Fruit fly (Drosophila melanogaster) whole organism, embryonic: ENCODE data around the gene crm.

Experiments used
- CG11093 ChIP-seq: fragments of 200-800 bp; sonication (Bioruptor generic); IDR thresholded peaks from 3 replicates; pipeline ENCODE4 v1.3.6; 2022; ENCODE audit warnings: missing biosample characterization, missing genetic modification characterization
- CG11696 ChIP-seq: fragments of 200-800 bp; sonication (Bioruptor generic); IDR thresholded peaks from 2 replicates; pipeline ENCODE4 v1.3.6; 2022; ENCODE audit warnings: missing biosample characterization, missing genetic modification characterization
- CG17612 ChIP-seq: fragments of 200-800 bp; sonication (Bioruptor generic); IDR thresholded peaks from 2 replicates; pipeline ENCODE4 v1.3.6; 2022; ENCODE audit warnings: missing biosample characterization, missing genetic modification characterization
- Dip2 ChIP-seq: fragments of 200-800 bp; sonication (Bioruptor generic); IDR thresholded peaks from 2 replicates; pipeline ENCODE4 v1.3.6; 2022; ENCODE audit warnings: missing biosample characterization, missing genetic modification characterization
- Dll ChIP-seq: fragments of 200-800 bp; sonication (Bioruptor generic); IDR thresholded peaks from 4 replicates; pipeline ENCODE4 v1.3.6; 2022; ENCODE audit warnings: missing biosample characterization, missing genetic modification characterization; ENCODE audit not compliant: partially characterized antibody
- Kr ChIP-seq: fragments of 200-800 bp; sonication (Bioruptor generic); optimal IDR thresholded peaks from 2 replicates; lab custom pipeline; 2017; ENCODE audit warnings: missing biosample characterization, mild to moderate bottlenecking, missing genetic modification characterization
- Sox102F ChIP-seq: fragments of 200-800 bp; sonication (Bioruptor generic); optimal IDR thresholded peaks from 2 replicates; lab custom pipeline; 2018; ENCODE audit warnings: missing biosample characterization, mild to moderate bottlenecking, missing genetic modification characterization, moderate library complexity
- dimm ChIP-seq: fragments of 200-800 bp; sonication (Bioruptor generic); IDR thresholded peaks from 2 replicates; pipeline ENCODE4 v1.3.6; 2022; ENCODE audit warnings: missing biosample characterization, missing genetic modification characterization
- dpn ChIP-seq, 2 experiments: fragments of 200-800 bp; sonication (Bioruptor generic); optimal IDR thresholded peaks; 3 replicates each; lab custom pipeline; 2016; ENCODE audit warnings: missing biosample characterization in 2 of 2, missing genetic modification characterization in 2 of 2
- h ChIP-seq: fragments of >200 bp; optimal IDR thresholded peaks from 2 replicates; lab custom pipeline; 2017
- tin ChIP-seq: fragments of 200-800 bp; sonication (Bioruptor generic); optimal IDR thresholded peaks from 3 replicates; lab custom pipeline; 2016; ENCODE audit warnings: missing biosample characterization, missing genetic modification characterization

- TF ChIP-seq Sox102F (GFP tag; lab: Kevin White, UChicago): peak; percentile 100
- TF ChIP-seq CG11093 (GFP tag; lab: Robert Waterston, UW): peak; percentile 100
- peak; percentile 100 for TF ChIP-seq CG17612
- TF ChIP-seq CG11696 (GFP tag; lab: Robert Waterston, UW): peak; percentile 100
- peak; percentile 100 for TF ChIP-seq dpn (GFP tag; optimal IDR thresholded peaks at IDR 0.05; lab: Kevin White, UChicago)
- no peak for TF ChIP-seq h (lab: Kevin White, UChicago)
- 0 out of 4 replicates have a peak, but pooled peaks have one; percentile 24 for TF ChIP-seq Dll (GFP tag; lab: Robert Waterston, UW)
- TF ChIP-seq dimm: peak; percentile 100
- peak; percentile 100 for TF ChIP-seq tin
- peak; percentile 96 for TF ChIP-seq Kr (GFP tag; lab: Kevin White, UChicago)
- TF ChIP-seq Dip2: peak; percentile 88
Measured at dm6 chrX:2703693-2704092, 34.9 kb downstream of the crm start, which contains the start of gene Ugalt.
